Worm (Caenorhabditis elegans): ENCODE results near the gene ZK262.20.
A peak's percentile ranks its signal among the peaks of the same experiment; 100 is the strongest.

Gene ZK262.20

DNA sequence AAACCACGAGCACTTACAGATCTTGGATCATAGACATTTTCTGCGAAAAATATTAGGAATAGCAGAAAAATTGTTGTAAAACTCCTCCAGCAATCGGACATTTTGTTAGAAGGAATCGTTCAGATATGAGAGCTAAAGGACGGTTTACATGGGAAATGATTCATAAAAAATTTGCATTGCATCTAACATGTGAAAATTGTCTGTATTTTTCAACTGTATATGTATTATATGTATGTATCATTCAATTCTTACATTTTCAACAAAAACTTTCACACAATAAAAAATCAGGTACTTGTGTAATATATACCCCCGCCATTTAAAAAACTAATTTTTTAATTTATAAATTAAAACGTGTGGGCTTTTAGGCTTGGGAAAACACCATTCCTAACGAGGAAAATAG lies 33.2 kb upstream of the ZK262.20 start, which contains the start of gene ZK228.13:
TSS of gene ZK228.13 (minus strand) at position 101 of the 400 bp plus-strand sequence.
- TF ChIP-seq ztf-4 (tag; optimal IDR thresholded peaks at IDR 0.05), result no peak
- TF ChIP-seq nhr-11 (tag; optimal IDR thresholded peaks at IDR 0.05), result no peak
- TF ChIP-seq sox-4 (tag; optimal IDR thresholded peaks at IDR 0.05), result no peak
- TF ChIP-seq dsc-1 (tag; optimal IDR thresholded peaks at IDR 0.05), result no peak
- no peak for TF ChIP-seq snu-23 (GFP tag; optimal IDR thresholded peaks at IDR 0.05)
- TF ChIP-seq xbp-1 (tag; optimal IDR thresholded peaks at IDR 0.05), result no peak
- no peak for TF ChIP-seq efl-3 (GFP tag; optimal IDR thresholded peaks at IDR 0.05)
- TF ChIP-seq snpc-4 (tag; optimal IDR thresholded peaks at IDR 0.05), result no peak
- TF ChIP-seq unc-30 (tag; optimal IDR thresholded peaks at IDR 0.05), result no peak
- no peak for TF ChIP-seq alr-1 (tag; optimal IDR thresholded peaks at IDR 0.05; ENCODE audit: borderline replicate concordance)
- no peak for TF ChIP-seq ztf-11 (tag; optimal IDR thresholded peaks at IDR 0.05)
- no peak for TF ChIP-seq dpl-1 (GFP tag; optimal IDR thresholded peaks at IDR 0.05)
- TF ChIP-seq nhr-20 (tag; optimal IDR thresholded peaks at IDR 0.05), result no peak
- TF ChIP-seq ceh-90 (tag; optimal IDR thresholded peaks at IDR 0.05), result no peak
- TF ChIP-seq C16A3.4 (tag; optimal IDR thresholded peaks at IDR 0.05), result no peak
- no peak for TF ChIP-seq F16B12.6 (tag; optimal IDR thresholded peaks at IDR 0.05)
- TF ChIP-seq mab-9 (GFP tag; IDR thresholded peaks at IDR 0.05), result no peak

DNA sequence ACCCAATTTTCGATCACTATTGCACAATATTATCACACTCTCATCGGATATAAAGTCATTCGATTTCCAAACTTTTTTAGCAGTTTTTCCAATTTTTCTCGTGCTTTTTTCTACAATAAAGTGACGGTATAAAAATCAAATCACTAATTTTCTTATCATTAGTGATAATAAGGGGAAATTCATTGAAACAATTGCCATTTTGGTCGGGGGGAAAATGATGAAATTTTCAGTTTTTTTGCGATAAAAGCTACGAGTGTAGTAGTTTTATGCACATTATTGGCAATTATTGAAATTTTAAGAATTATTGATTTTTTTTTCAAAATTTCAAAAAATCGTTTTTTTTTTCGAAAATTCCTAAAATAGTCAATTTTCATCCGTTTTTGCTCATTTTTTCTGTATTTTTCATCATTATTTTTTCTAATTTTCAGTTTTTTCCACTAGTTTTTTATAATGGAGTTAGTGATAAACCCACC lies 27.5 kb upstream of the ZK262.20 start, which contains the start of gene ZK228.4:
TSS of gene ZK228.4 (plus strand) at position 423 of the 473 bp plus-strand sequence.
- TF ChIP-seq snpc-4 (tag; optimal IDR thresholded peaks at IDR 0.05), result no peak
- TF ChIP-seq elt-2 (tag; optimal IDR thresholded peaks at IDR 0.05), result peak; percentile 55
- TF ChIP-seq pqm-1 (tag; optimal IDR thresholded peaks at IDR 0.05), result peak; percentile 6

- TF ChIP-seq skn-1 (tag; optimal IDR thresholded peaks at IDR 0.05), result no peak
- no peak for TF ChIP-seq unc-62 (GFP tag; optimal IDR thresholded peaks at IDR 0.05)
- no peak for TF ChIP-seq F16B12.6 (tag; optimal IDR thresholded peaks at IDR 0.05)
- peak; percentile 30 for TF ChIP-seq nhr-20 (tag; optimal IDR thresholded peaks at IDR 0.05)
- no peak for TF ChIP-seq nhr-84 (tag; optimal IDR thresholded peaks at IDR 0.05)
- TF ChIP-seq C34B4.2 (tag; optimal IDR thresholded peaks at IDR 0.05), result no peak
- TF ChIP-seq pax-3 (tag; optimal IDR thresholded peaks at IDR 0.05), result no peak
- TF ChIP-seq lin-14 (GFP tag; optimal IDR thresholded peaks at IDR 0.05), result no peak
- peak; percentile 93 for TF ChIP-seq elt-2 (tag; optimal IDR thresholded peaks at IDR 0.05)
- TF ChIP-seq ztf-4 (tag; optimal IDR thresholded peaks at IDR 0.05), result no peak
- TF ChIP-seq snu-23 (GFP tag; optimal IDR thresholded peaks at IDR 0.05), result no peak
- TF ChIP-seq unc-98 (GFP tag; IDR thresholded peaks at IDR 0.05), result no peak
- no peak for TF ChIP-seq lsy-2 (tag; optimal IDR thresholded peaks at IDR 0.05)
- no peak for TF ChIP-seq egl-13 (tag; optimal IDR thresholded peaks at IDR 0.05)
- TF ChIP-seq elt-3 (tag; optimal IDR thresholded peaks at IDR 0.05), result peak in 3 of 6 experiments; percentile 10 to 40 (median 20)
- no peak for TF ChIP-seq rnt-1 (tag; optimal IDR thresholded peaks at IDR 0.05)
- no peak for TF ChIP-seq swsn-7 (tag; optimal IDR thresholded peaks at IDR 0.05)
- TF ChIP-seq tbx-2 (tag; optimal IDR thresholded peaks at IDR 0.05), result no peak
- TF ChIP-seq nhr-12 (tag; optimal IDR thresholded peaks at IDR 0.05), result no peak
- TF ChIP-seq hlh-4 (tag; optimal IDR thresholded peaks at IDR 0.05), result no peak
- TF ChIP-seq ceh-90 (tag; optimal IDR thresholded peaks at IDR 0.05), result no peak
- TF ChIP-seq mdl-1 (tag; optimal IDR thresholded peaks at IDR 0.05), result no peak
- no peak for TF ChIP-seq aha-1 (tag; optimal IDR thresholded peaks at IDR 0.05)
Observed at ce11 chrV:18461200-18461728, 26.4 kb upstream of the ZK262.20 start, which contains the start of gene ZK228.3. Gene ZK228.3 (minus strand): TSS chrV:18461250.

- TF ChIP-seq lin-35 (GFP tag; optimal IDR thresholded peaks at IDR 0.05), result no peak
- TF ChIP-seq nhr-90 (tag; optimal IDR thresholded peaks at IDR 0.05; ENCODE audit: poor library complexity), result no peak
- no peak for TF ChIP-seq mdl-1 (tag; optimal IDR thresholded peaks at IDR 0.05)
- no peak for TF ChIP-seq nhr-85 (tag)
Observed at ce11 chrV:18456574-18456973, 21.7 kb upstream of the ZK262.20 start, which contains the start of gene ZK228.10. Gene ZK228.10 (plus strand): TSS chrV:18456874.
